Fruit fly (Drosophila melanogaster): ENCODE measurements around the gene SP555.

dm6 chr2L:5029049-5029808, 8.3 kb upstream of the SP555 start, which contains the start of gene Col4a1:
- TF ChIP-seq psq (optimal IDR thresholded peaks at IDR 0.05) (no peak), EcR (GFP tag; optimal IDR thresholded peaks at IDR 0.05) (no peak), usp (GFP tag; optimal IDR thresholded peaks at IDR 0.05) (no peak)

Data from whole organism.